Fruit fly (Drosophila melanogaster): ENCODE results near the gene CG14551.

CG14551 gene

dm6 chr3R:26055214-26055632, 7.6 kb downstream of the CG14551 start, which contains the start of gene Cmpk (continued):
- TF ChIP-seq Nf-YB (GFP tag; optimal IDR thresholded peaks at IDR 0.05) (peak; percentile 62), CG17328 (GFP tag; IDR thresholded peaks at IDR 0.05) (peak; percentile 65), CG15269 (tag; optimal IDR thresholded peaks at IDR 0.05) (peak; percentile 68), GATAe (GFP tag; conservative IDR thresholded peaks at IDR 0.05) (no peak), CG2120 (GFP tag; optimal IDR thresholded peaks at IDR 0.05) (peak; percentile 55), gro (GFP tag; optimal IDR thresholded peaks at IDR 0.05) (peak; percentile 73), gcm (GFP tag; optimal IDR thresholded peaks at IDR 0.05) (peak; percentile 67), CG9876 (GFP tag; optimal IDR thresholded peaks at IDR 0.05) (peak; percentile 3), CG10366 (GFP tag; IDR thresholded peaks at IDR 0.05) (peak; percentile 59), lab (GFP tag; optimal IDR thresholded peaks at IDR 0.05) (peak; percentile 92), CG33213 (GFP tag; optimal IDR thresholded peaks at IDR 0.05) (peak; percentile 11), E2f2 (GFP tag; IDR thresholded peaks at IDR 0.05) (peak; percentile 92), ci (GFP tag; IDR thresholded peaks at IDR 0.05) (peak; percentile 95), CG34422 (GFP tag; IDR thresholded peaks at IDR 0.05) (peak; percentile 87; the same call in 2 of the 3 replicates), sc (optimal IDR thresholded peaks at IDR 0.05) (no peak), sc (GFP tag; optimal IDR thresholded peaks at IDR 0.05) (peak; percentile 71), CG1602 (GFP tag; optimal IDR thresholded peaks at IDR 0.05) (no peak), CG5953 (GFP tag; IDR thresholded peaks at IDR 0.05) (peak; percentile 58), bsh (GFP tag; optimal IDR thresholded peaks at IDR 0.05) (peak in 1 of 2 experiments; percentile 60), trem (tag; optimal IDR thresholded peaks at IDR 0.05) (peak; percentile 57), CG9932 (GFP tag; IDR thresholded peaks at IDR 0.05) (peak; percentile 66), Myb (GFP tag; optimal IDR thresholded peaks at IDR 0.05) (peak; percentile 48), CG7839 (tag; optimal IDR thresholded peaks at IDR 0.05) (peak; percentile 55), CG4617 (GFP tag; optimal IDR thresholded peaks at IDR 0.05; ENCODE audit: borderline replicate concordance) (peak; percentile 69), CG14667 (GFP tag; IDR thresholded peaks at IDR 0.05) (peak; percentile 20; the same call in 1 of the 2 replicates), CG18599 (GFP tag; optimal IDR thresholded peaks at IDR 0.05) (peak; percentile 84), ac (GFP tag; optimal IDR thresholded peaks at IDR 0.05) (peak; percentile 58), CG14965 (GFP tag; optimal IDR thresholded peaks at IDR 0.05; ENCODE audit: borderline replicate concordance) (no peak), Atf3 (GFP tag; optimal IDR thresholded peaks at IDR 0.05) (peak; percentile 67), CG7372 (GFP tag; IDR thresholded peaks at IDR 0.05) (peak; percentile 29; the same call in 1 of the 2 replicates), bbx (GFP tag; IDR thresholded peaks at IDR 0.05; ENCODE audit: partially characterized antibody) (peak; percentile 68; the same call in 1 of the 2 replicates), CG15479 (GFP tag; optimal IDR thresholded peaks at IDR 0.05) (peak; percentile 36), CG7963 (GFP tag; IDR thresholded peaks at IDR 0.05; ENCODE audit: partially characterized antibody) (no peak), da (GFP tag; optimal IDR thresholded peaks at IDR 0.05) (no peak), Sin3A (optimal IDR thresholded peaks at IDR 0.05) (no peak), CG4360 (GFP tag; IDR thresholded peaks at IDR 0.05) (0 out of 2 replicates have a peak, but pooled peaks have one; percentile 35), ase (GFP tag; IDR thresholded peaks at IDR 0.05) (peak; percentile 43; the same call in 2 of the 3 replicates), PHDP (tag; optimal IDR thresholded peaks at IDR 0.05) (peak; percentile 63), Lpt (GFP tag; optimal IDR thresholded peaks at IDR 0.05) (no peak), MBD-R2 (GFP tag; IDR thresholded peaks at IDR 0.05) (peak; percentile 82), kni (GFP tag; optimal IDR thresholded peaks at IDR 0.05) (peak; percentile 83), knrl (GFP tag; IDR thresholded peaks at IDR 0.05; ENCODE audit: partially characterized antibody) (0 out of 3 replicates have a peak, but pooled peaks have one; percentile 32), CG15696 (tag; optimal IDR thresholded peaks at IDR 0.05) (peak; percentile 19), CG9797 (GFP tag; optimal IDR thresholded peaks at IDR 0.05) (peak; percentile 41), CG14050 (GFP tag; IDR thresholded peaks at IDR 0.05) (peak; percentile 43), CG5180 (GFP tag; optimal IDR thresholded peaks at IDR 0.05) (peak; percentile 49), Nf-YC (tag; optimal IDR thresholded peaks at IDR 0.05) (peak; percentile 57), CG17385 (GFP tag; optimal IDR thresholded peaks at IDR 0.05) (peak; percentile 80), amos (GFP tag; IDR thresholded peaks at IDR 0.05; ENCODE audit: partially characterized antibody) (peak; percentile 42; the same call in 1 of the 2 replicates), Stat92E (GFP tag; optimal IDR thresholded peaks at IDR 0.05) (peak in 1 of 3 experiments; percentile 41)

Data from whole organism, embryonic.